Worm (Caenorhabditis elegans): ENCODE measurements around the gene srxa-6.

- TF ChIP-seq ama-1 (optimal IDR thresholded peaks at IDR 0.05) (no peak), ztf-11 (tag; optimal IDR thresholded peaks at IDR 0.05) (no peak), lsy-2 (tag; optimal IDR thresholded peaks at IDR 0.05) (no peak), Y55F3AM.14 (GFP tag; optimal IDR thresholded peaks at IDR 0.05) (no peak), unc-39 (tag; optimal IDR thresholded peaks at IDR 0.05) (no peak), unc-62 (GFP tag; optimal IDR thresholded peaks at IDR 0.05) (no peak), mbf-1 (tag; optimal IDR thresholded peaks at IDR 0.05) (no peak), lin-11 (tag; optimal IDR thresholded peaks at IDR 0.05) (no peak), ZK546.5 (tag; optimal IDR thresholded peaks at IDR 0.05) (no peak)
These were observed 17.9 kb downstream of the srxa-6 start, which contains the start of gene pha-4 for ce11 chrV:20752609-20753102.
